Fruit fly (Drosophila melanogaster) whole organism, embryonic: ENCODE data around the gene Ptp4E.

Source experiments
- Abd-B ChIP-seq: fragments of 200-800 bp; sonication (Bioruptor generic); optimal IDR thresholded peaks from 2 replicates; lab custom pipeline; 2018; ENCODE audit warnings: missing biosample characterization, mild to moderate bottlenecking, missing genetic modification characterization, moderate library complexity
- CG17612 ChIP-seq: fragments of 200-800 bp; sonication (Bioruptor generic); IDR thresholded peaks from 2 replicates; pipeline ENCODE4 v1.3.6; 2022; ENCODE audit warnings: missing biosample characterization, missing genetic modification characterization
- CG30403 ChIP-seq: fragments of 200-800 bp; sonication (Bioruptor generic); optimal IDR thresholded peaks from 3 replicates; lab custom pipeline; 2016; ENCODE audit warnings: missing biosample characterization, missing genetic modification characterization
- CG34422 ChIP-seq: fragments of 200-800 bp; sonication (Bioruptor generic); IDR thresholded peaks from 3 replicates; pipeline ENCODE4 v1.3.6; 2022; ENCODE audit warnings: missing biosample characterization, missing genetic modification characterization
- CG4282 ChIP-seq: fragments of 200-800 bp; sonication (Bioruptor generic); optimal IDR thresholded peaks from 2 replicates; lab custom pipeline; 2016; ENCODE audit warnings: missing biosample characterization, missing genetic modification characterization
- CG6813 ChIP-seq: fragments of 200-800 bp; sonication (Bioruptor generic); optimal IDR thresholded peaks from 2 replicates; lab custom pipeline; 2017; ENCODE audit warnings: missing biosample characterization, missing genetic modification characterization, mild to moderate bottlenecking, moderate library complexity, missing genetic modification reagents
- Dfd ChIP-seq, 2 experiments: fragments of >200 bp; optimal IDR thresholded peaks; 2 replicates each; lab custom pipeline; 2017; ENCODE audit warnings: missing biosample characterization in 2 of 2, missing genetic modification characterization in 2 of 2
- Hmr ChIP-seq: fragments of 200-800 bp; sonication (Bioruptor generic); optimal IDR thresholded peaks from 3 replicates; lab custom pipeline; 2017; ENCODE audit warnings: mild to moderate bottlenecking, missing biosample characterization, missing genetic modification reagents, missing genetic modification characterization
- ap ChIP-seq: fragments of 200-800 bp; sonication (Bioruptor generic); IDR thresholded peaks from 2 replicates; pipeline ENCODE4 v1.3.6; 2022; ENCODE audit warnings: missing biosample characterization, missing genetic modification characterization

- TF ChIP-seq CG30403 (GFP tag; lab: Kevin White, UChicago) (no peak), Hmr (GFP tag; lab: Kevin White, UChicago) (no peak), CG6813 (GFP tag; lab: Kevin White, UChicago) (no peak), ap (GFP tag; lab: Robert Waterston, UW) (no peak), CG17612 (GFP tag; lab: Robert Waterston, UW) (no peak), Dfd (GFP tag; optimal IDR thresholded peaks at IDR 0.05; lab: Kevin White, UChicago) (no peak), Abd-B (no peak), CG34422 (GFP tag; lab: Robert Waterston, UW) (no peak), CG4282 (GFP tag; lab: Kevin White, UChicago) (no peak)
These were observed 43.5 kb downstream of the Ptp4E start for dm6 chrX:4982430-4982829.
